Fruit fly (Drosophila melanogaster) whole organism, pupa: Measurements from ENCODE around the gene CG2991.

Experiments used
- CG12605 ChIP-seq: fragments of 200-800 bp; sonication (Bioruptor generic); IDR thresholded peaks from 2 replicates; pipeline ENCODE4 v1.3.6; 2022; ENCODE audit warnings: missing biosample characterization, missing genetic modification characterization
- Pif1A ChIP-seq: fragments of 200-800 bp; sonication (Bioruptor generic); optimal IDR thresholded peaks from 3 replicates; lab custom pipeline; 2016; ENCODE audit warnings: missing biosample characterization, missing genetic modification characterization

dm6 chr2L:2840311-2840710 is 16.7 kb upstream of the CG2991 start:
- no peak for TF ChIP-seq CG12605 (GFP tag; lab: Robert Waterston, UW)
- TF ChIP-seq Pif1A (GFP tag; lab: Kevin White, UChicago), result no peak
